Fruit fly (Drosophila melanogaster) Kc167 (cell line): Measurements from ENCODE around the gene Msp300.

Experiments used
- psq ChIP-seq: fragments of >200 bp; optimal IDR thresholded peaks from 2 replicates; lab custom pipeline; 2017; ENCODE audit warnings: missing external identifiers
- ttk ChIP-seq: sonication (Bioruptor generic); optimal IDR thresholded peaks from 2 replicates; lab custom pipeline; 2017; ENCODE audit warnings: missing external identifiers

dm6 chr2L:5086905-5087522 lies 13.7 kb upstream of the Msp300 start:
- TF ChIP-seq ttk (lab: Kevin White, UChicago) (no peak), psq (no peak)
